Worm (Caenorhabditis elegans): Measurements from ENCODE around the gene C25G4.8.
A peak's percentile ranks its signal among the peaks of the same experiment; 100 is the strongest.

Gene C25G4.8

ce11 chrIV:12427687-12428284, 35.5 kb downstream of the C25G4.8 start:
- TF ChIP-seq ztf-26 (tag; optimal IDR thresholded peaks at IDR 0.05) (peak; percentile 37), cebp-2 (GFP tag; IDR thresholded peaks at IDR 0.05) (0 out of 2 replicates have a peak, but pooled peaks have one; percentile 64), dox-1 (GFP tag; IDR thresholded peaks at IDR 0.05) (0 out of 2 replicates have a peak, but pooled peaks have one; percentile 20), lin-40 (tag; optimal IDR thresholded peaks at IDR 0.05) (peak; percentile 22), athp-1 (tag; optimal IDR thresholded peaks at IDR 0.05) (peak; percentile 6), mcd-1 (GFP tag; IDR thresholded peaks at IDR 0.05) (no peak), zfh-2 (GFP tag; conservative IDR thresholded peaks at IDR 0.05) (peak; percentile 94), nhr-27 (tag; optimal IDR thresholded peaks at IDR 0.05) (no peak), egrh-3 (GFP tag; IDR thresholded peaks at IDR 0.05) (peak; percentile 96), F52B5.7 (tag; optimal IDR thresholded peaks at IDR 0.05) (no peak), nfyb-1 (GFP tag; IDR thresholded peaks at IDR 0.05) (0 out of 2 replicates have a peak, but pooled peaks have one; percentile 13)

- TF ChIP-seq ceh-100 (GFP tag; IDR thresholded peaks at IDR 0.05): no peak
- no peak for TF ChIP-seq sptf-2 (GFP tag; optimal IDR thresholded peaks at IDR 0.05)
- no peak for TF ChIP-seq B0019.2 (GFP tag; conservative IDR thresholded peaks at IDR 0.05)
- TF ChIP-seq ztf-28 (GFP tag; IDR thresholded peaks at IDR 0.05): no peak
- no peak for TF ChIP-seq nhr-120 (GFP tag; IDR thresholded peaks at IDR 0.05)
- no peak for TF ChIP-seq snpc-3.4 (tag; optimal IDR thresholded peaks at IDR 0.05)
- no peak for TF ChIP-seq tlf-1 (GFP tag; optimal IDR thresholded peaks at IDR 0.05)
- TF ChIP-seq cebp-1 (GFP tag; IDR thresholded peaks at IDR 0.05): no peak
- no peak for TF ChIP-seq cebp-1 (tag; optimal IDR thresholded peaks at IDR 0.05)
- no peak for TF ChIP-seq nhr-179 (tag; optimal IDR thresholded peaks at IDR 0.05)
- TF ChIP-seq ztf-18 (tag; optimal IDR thresholded peaks at IDR 0.05): no peak
- TF ChIP-seq attf-3 (GFP tag; conservative IDR thresholded peaks at IDR 0.05): no peak
- TF ChIP-seq ZK185.1 (tag; optimal IDR thresholded peaks at IDR 0.05; ENCODE audit: poor library complexity, severe bottlenecking): no peak
- TF ChIP-seq akir-1 (GFP tag; optimal IDR thresholded peaks at IDR 0.05): no peak
- no peak for TF ChIP-seq xnd-1 (tag; optimal IDR thresholded peaks at IDR 0.05)
- TF ChIP-seq bed-2 (GFP tag; IDR thresholded peaks at IDR 0.05): no peak
- no peak for TF ChIP-seq ekl-4 (GFP tag; IDR thresholded peaks at IDR 0.05)
- TF ChIP-seq ceh-91 (GFP tag; IDR thresholded peaks at IDR 0.05): no peak
- TF ChIP-seq T26A5.8 (tag; optimal IDR thresholded peaks at IDR 0.05): no peak
- TF ChIP-seq unc-62 (GFP tag; optimal IDR thresholded peaks at IDR 0.05): no peak
Measured at ce11 chrIV:12425595-12425994, 37.7 kb downstream of the C25G4.8 start.

ce11 chrIV:12420455-12420854, 42.8 kb downstream of the C25G4.8 start, which contains the start of gene ugt-65:
Gene ugt-65, plus strand, starts transcription at chrIV:12420683.
- peak; percentile 61 for TF ChIP-seq nhr-80 (tag; optimal IDR thresholded peaks at IDR 0.05)
- no peak for TF ChIP-seq T07F8.4 (tag; optimal IDR thresholded peaks at IDR 0.05)

ce11 chrIV:12419291-12419690, 44.0 kb downstream of the C25G4.8 start:
- no peak for TF ChIP-seq madf-6 (GFP tag; IDR thresholded peaks at IDR 0.05)
- TF ChIP-seq egl-44 (GFP tag; IDR thresholded peaks at IDR 0.05): no peak
- no peak for TF ChIP-seq somi-1 (GFP tag; optimal IDR thresholded peaks at IDR 0.05)
- TF ChIP-seq ama-1 (optimal IDR thresholded peaks at IDR 0.05): no peak
- TF ChIP-seq ama-1 (GFP tag; optimal IDR thresholded peaks at IDR 0.05): no peak
- TF ChIP-seq nfya-2 (GFP tag; IDR thresholded peaks at IDR 0.05): no peak
- TF ChIP-seq K12H6.12 (tag; optimal IDR thresholded peaks at IDR 0.05): no peak
- TF ChIP-seq pbrm-1 (GFP tag; IDR thresholded peaks at IDR 0.05): no peak
- no peak for TF ChIP-seq nfya-1 (tag; optimal IDR thresholded peaks at IDR 0.05; ENCODE audit: borderline replicate concordance, insufficient read depth)
- no peak for TF ChIP-seq pha-4 (tag; optimal IDR thresholded peaks at IDR 0.05)
- no peak for TF ChIP-seq ceh-58 (GFP tag; IDR thresholded peaks at IDR 0.05)
- no peak for TF ChIP-seq egl-18 (GFP tag; IDR thresholded peaks at IDR 0.05)
- no peak for TF ChIP-seq mcd-1 (GFP tag; IDR thresholded peaks at IDR 0.05)
- TF ChIP-seq ztf-25 (GFP tag; IDR thresholded peaks at IDR 0.05): no peak
- TF ChIP-seq unc-62 (GFP tag; optimal IDR thresholded peaks at IDR 0.05): no peak
- no peak for TF ChIP-seq nhr-27 (tag; optimal IDR thresholded peaks at IDR 0.05)
- no peak for TF ChIP-seq lin-40 (tag; optimal IDR thresholded peaks at IDR 0.05)
- no peak for TF ChIP-seq F33H1.4 (GFP tag; IDR thresholded peaks at IDR 0.05)

Measured in whole organism, young adult.